Worm (Caenorhabditis elegans): ENCODE measurements around the gene elmd-1.

Gene elmd-1

DNA sequence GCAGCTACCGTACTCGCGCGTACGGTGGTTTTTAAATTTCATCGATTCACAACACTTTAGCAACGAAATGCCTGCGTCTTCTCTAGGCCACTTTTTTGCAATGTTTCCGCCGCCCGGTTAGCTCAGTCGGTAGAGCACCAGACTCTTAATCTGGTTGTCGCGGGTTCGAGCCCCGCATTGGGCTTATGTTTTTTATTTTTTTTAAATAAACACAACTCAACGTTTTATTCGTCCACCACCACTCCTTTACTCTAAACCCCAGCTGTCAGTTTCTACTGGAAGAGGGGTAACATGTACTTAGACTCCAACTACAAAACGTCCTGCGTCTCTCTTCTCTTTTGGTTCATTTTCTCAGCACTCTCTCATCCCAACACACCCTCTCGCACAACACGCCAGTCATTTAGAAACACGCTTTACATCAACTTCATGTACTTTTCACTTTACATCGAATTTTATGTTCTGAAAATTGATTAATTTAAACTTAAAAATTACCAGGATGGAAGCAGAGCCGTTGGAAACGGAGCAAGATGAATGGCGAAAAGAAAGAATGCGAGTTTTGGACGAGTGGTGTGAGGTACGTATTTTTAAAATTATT, at the start of gene elmd-1, which contains the start of gene hecw-1:
TSS of gene elmd-1 (plus strand) at position 494 of the 595 bp plus-strand sequence.
TSS of gene hecw-1 (minus strand) at position 545 of the 595 bp plus-strand sequence.
- TF ChIP-seq ztf-23 (GFP tag; IDR thresholded peaks at IDR 0.05) (peak; percentile 68; the same call in 1 of the 2 replicates), med-1 (GFP tag; optimal IDR thresholded peaks at IDR 0.05; ENCODE audit: insufficient read depth) (no peak), ztf-29 (GFP tag; IDR thresholded peaks at IDR 0.05) (peak; percentile 43; the same call in 1 of the 2 replicates), T22C8.4 (GFP tag; IDR thresholded peaks at IDR 0.05) (no peak), ref-1 (GFP tag; conservative IDR thresholded peaks at IDR 0.05) (peak; percentile 44; the same call in 1 of the 2 replicates), tab-1 (GFP tag; IDR thresholded peaks at IDR 0.05) (peak; percentile 64; the same call in 1 of the 2 replicates), flt-1 (GFP tag; IDR thresholded peaks at IDR 0.05) (peak; percentile 74; the same call in 1 of the 2 replicates)

DNA sequence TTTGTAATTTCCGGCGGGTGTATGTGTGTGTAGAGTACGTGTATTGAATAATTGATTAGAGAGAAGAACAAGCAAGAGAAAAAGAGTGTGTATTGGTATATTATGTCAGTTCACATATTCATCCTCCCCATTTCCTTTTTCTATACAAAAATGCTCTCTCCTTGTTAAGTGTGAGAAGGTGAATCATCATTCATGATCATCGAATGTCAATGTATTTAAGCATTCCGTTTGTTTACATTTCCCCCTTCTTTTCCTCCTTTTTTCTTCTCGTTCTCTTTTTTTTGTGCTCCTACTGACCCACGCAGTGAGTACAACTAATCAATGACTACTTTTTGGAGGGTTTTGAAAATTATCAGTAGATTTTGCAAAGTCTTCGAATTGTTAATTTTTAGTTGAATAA, 46.3 kb upstream of the elmd-1 start:
- TF ChIP-seq ztf-29 (GFP tag; IDR thresholded peaks at IDR 0.05) (no peak), ztf-23 (GFP tag; IDR thresholded peaks at IDR 0.05) (no peak), flt-1 (GFP tag; IDR thresholded peaks at IDR 0.05) (no peak), med-1 (GFP tag; optimal IDR thresholded peaks at IDR 0.05; ENCODE audit: insufficient read depth) (no peak), T22C8.4 (GFP tag; IDR thresholded peaks at IDR 0.05) (no peak), cog-1 (tag; optimal IDR thresholded peaks at IDR 0.05) (no peak), tab-1 (GFP tag; IDR thresholded peaks at IDR 0.05) (no peak), ref-1 (GFP tag; conservative IDR thresholded peaks at IDR 0.05) (no peak), klf-2 (GFP tag; conservative IDR thresholded peaks at IDR 0.05) (no peak)

DNA sequence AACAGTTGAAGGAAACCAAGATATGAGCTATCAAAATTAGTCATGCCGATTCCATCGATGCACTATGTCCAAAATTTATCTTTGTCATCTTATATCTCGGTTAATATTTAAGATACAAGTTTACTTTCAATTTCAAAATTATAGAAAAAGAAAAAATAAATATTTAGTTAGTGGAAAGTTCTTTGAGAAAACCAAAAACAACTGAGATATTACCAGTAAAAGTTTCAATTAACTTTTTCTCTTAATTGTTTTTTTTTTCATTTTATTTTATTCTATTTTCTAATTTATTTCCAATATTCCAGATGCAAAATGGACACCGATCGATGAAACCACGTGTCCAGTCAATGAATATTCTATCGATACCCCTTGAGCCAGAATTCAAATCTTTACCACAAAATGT, 45.1 kb upstream of the elmd-1 start, which contains the start of gene gei-1:
TSS of gene gei-1 (plus strand) at position 301 of the 400 bp plus-strand sequence.
- no peak for TF ChIP-seq ref-1 (GFP tag; conservative IDR thresholded peaks at IDR 0.05)
- TF ChIP-seq cog-1 (tag; optimal IDR thresholded peaks at IDR 0.05), result no peak
- TF ChIP-seq ztf-23 (GFP tag; IDR thresholded peaks at IDR 0.05), result no peak

- TF ChIP-seq ztf-29 (GFP tag; IDR thresholded peaks at IDR 0.05), result no peak
- TF ChIP-seq ref-1 (GFP tag; conservative IDR thresholded peaks at IDR 0.05), result no peak
- TF ChIP-seq med-1 (GFP tag; optimal IDR thresholded peaks at IDR 0.05; ENCODE audit: insufficient read depth), result no peak
- TF ChIP-seq klf-2 (GFP tag; conservative IDR thresholded peaks at IDR 0.05), result no peak
- TF ChIP-seq tab-1 (GFP tag; IDR thresholded peaks at IDR 0.05), result no peak
- no peak for TF ChIP-seq T22C8.4 (GFP tag; IDR thresholded peaks at IDR 0.05)
Measured at ce11 chrIII:3345835-3346234, 43.9 kb upstream of the elmd-1 start.

ce11 chrIII:3346665-3347064, 43.1 kb upstream of the elmd-1 start:
- TF ChIP-seq ztf-29 (GFP tag; IDR thresholded peaks at IDR 0.05), result peak; percentile 71; the same call in 1 of the 2 replicates
- no peak for TF ChIP-seq ref-1 (GFP tag; conservative IDR thresholded peaks at IDR 0.05)

ce11 chrIII:3349061-3349460, 40.7 kb upstream of the elmd-1 start:
- TF ChIP-seq ztf-29 (GFP tag; IDR thresholded peaks at IDR 0.05) (no peak), ztf-23 (GFP tag; IDR thresholded peaks at IDR 0.05) (no peak), cog-1 (tag; optimal IDR thresholded peaks at IDR 0.05) (no peak), tab-1 (GFP tag; IDR thresholded peaks at IDR 0.05) (no peak), ref-1 (GFP tag; conservative IDR thresholded peaks at IDR 0.05) (no peak), med-1 (GFP tag; optimal IDR thresholded peaks at IDR 0.05; ENCODE audit: insufficient read depth) (no peak), flt-1 (GFP tag; IDR thresholded peaks at IDR 0.05) (no peak), klf-2 (GFP tag; conservative IDR thresholded peaks at IDR 0.05) (no peak), T22C8.4 (GFP tag; IDR thresholded peaks at IDR 0.05) (no peak)

DNA sequence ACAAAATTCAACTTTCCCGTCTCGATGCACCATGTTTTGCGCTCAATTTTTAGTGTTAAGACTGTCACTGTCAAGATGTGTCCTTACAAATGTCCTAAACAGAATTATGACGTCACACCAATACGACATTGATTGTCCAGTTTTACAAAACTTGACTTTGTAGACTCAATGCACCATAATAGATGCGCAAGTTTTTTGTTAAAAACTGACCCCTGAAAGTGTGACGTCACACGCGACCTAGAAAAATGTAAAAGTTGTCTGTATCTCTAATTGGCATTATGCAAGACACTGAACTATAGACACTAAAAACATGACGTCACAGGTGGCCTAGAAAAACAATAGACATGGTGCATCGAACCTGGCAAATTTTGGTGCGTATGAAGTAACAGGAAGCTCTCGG, 38.6 kb upstream of the elmd-1 start:
- TF ChIP-seq ref-1 (GFP tag; conservative IDR thresholded peaks at IDR 0.05) (no peak), ztf-23 (GFP tag; IDR thresholded peaks at IDR 0.05) (no peak), klf-2 (GFP tag; conservative IDR thresholded peaks at IDR 0.05) (no peak), med-1 (GFP tag; optimal IDR thresholded peaks at IDR 0.05; ENCODE audit: insufficient read depth) (no peak), ztf-29 (GFP tag; IDR thresholded peaks at IDR 0.05) (no peak), flt-1 (GFP tag; IDR thresholded peaks at IDR 0.05) (no peak), T22C8.4 (GFP tag; IDR thresholded peaks at IDR 0.05) (no peak), tab-1 (GFP tag; IDR thresholded peaks at IDR 0.05) (no peak), cog-1 (tag; optimal IDR thresholded peaks at IDR 0.05) (no peak)

DNA sequence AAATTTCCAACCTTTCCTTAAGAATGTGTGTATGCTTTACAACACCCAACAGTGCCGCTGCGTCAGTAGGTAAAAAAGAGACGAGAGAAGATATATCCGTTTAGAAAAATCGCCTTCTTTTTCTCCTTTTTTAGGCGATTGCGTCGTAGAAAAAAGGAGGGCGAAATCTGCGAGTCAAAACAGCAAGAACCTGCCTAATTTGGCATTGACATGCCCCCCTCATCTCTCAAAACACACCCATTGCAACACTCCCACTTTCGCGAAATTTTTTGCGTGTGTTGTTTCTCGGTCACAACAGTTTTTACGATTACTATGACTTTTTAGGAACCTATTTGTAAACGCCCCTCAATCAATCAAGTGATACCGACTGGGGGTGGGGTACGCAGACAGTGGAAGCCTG, 38.0 kb upstream of the elmd-1 start:
- TF ChIP-seq med-1 (GFP tag; optimal IDR thresholded peaks at IDR 0.05; ENCODE audit: insufficient read depth) (no peak), cog-1 (tag; optimal IDR thresholded peaks at IDR 0.05) (no peak), flt-1 (GFP tag; IDR thresholded peaks at IDR 0.05) (no peak), ztf-23 (GFP tag; IDR thresholded peaks at IDR 0.05) (no peak), T22C8.4 (GFP tag; IDR thresholded peaks at IDR 0.05) (no peak), klf-2 (GFP tag; conservative IDR thresholded peaks at IDR 0.05) (no peak), ztf-29 (GFP tag; IDR thresholded peaks at IDR 0.05) (no peak), tab-1 (GFP tag; IDR thresholded peaks at IDR 0.05) (no peak), ref-1 (GFP tag; conservative IDR thresholded peaks at IDR 0.05) (no peak)

ce11 chrIII:3355791-3356190, 33.9 kb upstream of the elmd-1 start:
- TF ChIP-seq ref-1 (GFP tag; conservative IDR thresholded peaks at IDR 0.05) (no peak), klf-2 (GFP tag; conservative IDR thresholded peaks at IDR 0.05) (no peak), flt-1 (GFP tag; IDR thresholded peaks at IDR 0.05) (no peak), ztf-29 (GFP tag; IDR thresholded peaks at IDR 0.05) (no peak), tab-1 (GFP tag; IDR thresholded peaks at IDR 0.05) (no peak), T22C8.4 (GFP tag; IDR thresholded peaks at IDR 0.05) (no peak), ztf-23 (GFP tag; IDR thresholded peaks at IDR 0.05) (no peak), med-1 (GFP tag; optimal IDR thresholded peaks at IDR 0.05; ENCODE audit: insufficient read depth) (no peak), cog-1 (tag; optimal IDR thresholded peaks at IDR 0.05) (no peak)

- TF ChIP-seq med-1 (GFP tag; optimal IDR thresholded peaks at IDR 0.05; ENCODE audit: insufficient read depth) (no peak), cog-1 (tag; optimal IDR thresholded peaks at IDR 0.05) (no peak), ztf-29 (GFP tag; IDR thresholded peaks at IDR 0.05) (no peak), tab-1 (GFP tag; IDR thresholded peaks at IDR 0.05) (no peak), T22C8.4 (GFP tag; IDR thresholded peaks at IDR 0.05) (no peak), klf-2 (GFP tag; conservative IDR thresholded peaks at IDR 0.05) (no peak), ztf-23 (GFP tag; IDR thresholded peaks at IDR 0.05) (no peak), flt-1 (GFP tag; IDR thresholded peaks at IDR 0.05) (no peak), ref-1 (GFP tag; conservative IDR thresholded peaks at IDR 0.05) (no peak)
Measured at ce11 chrIII:3360067-3360466, 29.7 kb upstream of the elmd-1 start.

Measured in whole organism, midembryonic.